Worm (Caenorhabditis elegans) whole organism, late embryonic: Measurements from ENCODE around the gene F22E5.22.
"Not testable (repeated sequence)": the region's sequence is repeated elsewhere in the genome, so short reads cannot be mapped to it uniquely, and the experiment has no call there.

Experiments
- C38D4.7 ChIP-seq: fragments of 200-800 bp; sonication (Bioruptor generic); optimal IDR thresholded peaks from 2 replicates; lab custom pipeline; 2018; ENCODE audit warnings: mild to moderate bottlenecking, missing genetic modification characterization, moderate library complexity, missing compliant biosample characterization
- K09A11.1 ChIP-seq: sonication (generic microtip); optimal IDR thresholded peaks from 2 replicates; lab custom pipeline; 2017; ENCODE audit warnings: antibody characterized with exemption, mild to moderate bottlenecking, missing genetic modification characterization, missing compliant biosample characterization; ENCODE audit not compliant: insufficient read depth
- T23F11.4 ChIP-seq: fragments of 200-800 bp; sonication (Bioruptor generic); optimal IDR thresholded peaks from 2 replicates; lab custom pipeline; 2018; ENCODE audit warnings: mild to moderate bottlenecking, missing genetic modification characterization, missing compliant biosample characterization
- Y22D7AL.16 ChIP-seq: sonication (generic microtip); optimal IDR thresholded peaks from 2 replicates; lab custom pipeline; 2016; ENCODE audit warnings: missing genetic modification characterization, missing compliant biosample characterization
- ama-1 ChIP-seq: fragments of 150-350 bp; optimal IDR thresholded peaks from 2 replicates; lab custom pipeline; 2014
- ceh-14 ChIP-seq: sonication (generic microtip); optimal IDR thresholded peaks from 2 replicates; lab custom pipeline; 2016; ENCODE audit warnings: missing genotype, missing genetic modification characterization, missing compliant biosample characterization
- ceh-30 ChIP-seq: fragments of 150-350 bp; optimal IDR thresholded peaks from 2 replicates; lab custom pipeline; 2014; ENCODE audit warnings: missing biosample characterization, missing genetic modification characterization
- ceh-34 ChIP-seq: sonication (generic microtip); optimal IDR thresholded peaks from 2 replicates; lab custom pipeline; 2016; ENCODE audit warnings: mild to moderate bottlenecking, missing genetic modification characterization, missing compliant biosample characterization
- ceh-45 ChIP-seq: fragments of 200-800 bp; sonication (Bioruptor generic); IDR thresholded peaks from 2 replicates; pipeline ENCODE4 v1.3.6; 2022; ENCODE audit warnings: missing genetic modification reagents, missing genetic modification characterization, missing compliant biosample characterization
- che-1 ChIP-seq: sonication (generic microtip); optimal IDR thresholded peaks from 2 replicates; lab custom pipeline; 2016; ENCODE audit warnings: mild to moderate bottlenecking, missing genetic modification characterization, missing compliant biosample characterization
- dve-1 ChIP-seq: sonication (generic microtip); optimal IDR thresholded peaks from 2 replicates; lab custom pipeline; 2017; ENCODE audit warnings: antibody characterized with exemption, mild to moderate bottlenecking, missing genetic modification characterization, missing compliant biosample characterization
- elt-4 ChIP-seq: sonication (generic microtip); optimal IDR thresholded peaks from 2 replicates; lab custom pipeline; 2016; ENCODE audit warnings: missing genetic modification characterization, missing compliant biosample characterization
- ets-4 ChIP-seq: sonication (generic microtip); optimal IDR thresholded peaks from 2 replicates; lab custom pipeline; 2016; ENCODE audit warnings: missing genetic modification characterization, missing compliant biosample characterization
- fax-1 ChIP-seq: sonication (generic microtip); optimal IDR thresholded peaks from 2 replicates; lab custom pipeline; 2016; ENCODE audit warnings: missing genotype, missing genetic modification characterization, missing compliant biosample characterization
- hlh-13 ChIP-seq: fragments of 200-800 bp; sonication (Bioruptor generic); optimal IDR thresholded peaks from 2 replicates; lab custom pipeline; 2018; ENCODE audit warnings: mild to moderate bottlenecking, missing genetic modification characterization, missing compliant biosample characterization
- hlh-30 ChIP-seq: sonication (generic microtip); optimal IDR thresholded peaks from 2 replicates; lab custom pipeline; 2017; ENCODE audit warnings: antibody characterized with exemption, missing genetic modification characterization, missing compliant biosample characterization; ENCODE audit not compliant: insufficient read depth
- hlh-8 ChIP-seq: sonication (generic microtip); optimal IDR thresholded peaks from 2 replicates; lab custom pipeline; 2016; ENCODE audit warnings: missing genotype, missing genetic modification characterization, missing compliant biosample characterization
- nfya-1 ChIP-seq: sonication (generic microtip); optimal IDR thresholded peaks from 2 replicates; lab custom pipeline; 2017; ENCODE audit warnings: missing genetic modification characterization, mild to moderate bottlenecking, missing compliant biosample characterization, antibody characterized with exemption, moderate library complexity
- pat-9 ChIP-seq: fragments of 200-800 bp; sonication (Bioruptor generic); optimal IDR thresholded peaks from 2 replicates; lab custom pipeline; 2018; ENCODE audit warnings: mild to moderate bottlenecking, missing genetic modification characterization, moderate library complexity, missing compliant biosample characterization
- pros-1 ChIP-seq: fragments of 150-350 bp; optimal IDR thresholded peaks from 2 replicates; lab custom pipeline; 2014; ENCODE audit warnings: missing biosample characterization, missing genetic modification reagents, missing genetic modification characterization
- sox-2 ChIP-seq: fragments of 200-800 bp; sonication (Bioruptor generic); IDR thresholded peaks from 2 replicates; pipeline ENCODE4 v1.3.6; 2022; ENCODE audit warnings: missing genetic modification reagents, missing genetic modification characterization, missing compliant biosample characterization
- sox-4 ChIP-seq: sonication (generic microtip); optimal IDR thresholded peaks from 2 replicates; lab custom pipeline; 2017; ENCODE audit warnings: mild to moderate bottlenecking, missing genetic modification characterization, inconsistent platforms, missing compliant biosample characterization
- ttx-3 ChIP-seq: sonication (generic microtip); optimal IDR thresholded peaks from 2 replicates; lab custom pipeline; 2016; ENCODE audit warnings: missing genetic modification reagents, missing genetic modification characterization, missing compliant biosample characterization
- unc-3 ChIP-seq, 2 experiments: fragments of 200-800 bp in 1 of 2; sonication (Bioruptor generic) in 1 of 2; sonication (generic microtip) in 1 of 2; conservative IDR thresholded peaks in 1 of 2; optimal IDR thresholded peaks in 1 of 2; 2 replicates each; pipeline versions ENCODE4 v1.3.6 to Lab custom; 2016 to 2022; ENCODE audit warnings: missing compliant biosample characterization in 2 of 2, missing genetic modification characterization in 2 of 2, missing genetic modification reagents in 1 of 2
- unc-42 ChIP-seq: sonication (generic microtip); optimal IDR thresholded peaks from 2 replicates; lab custom pipeline; 2016; ENCODE audit warnings: missing genotype, missing genetic modification characterization, missing compliant biosample characterization
- unc-86 ChIP-seq: sonication (generic microtip); optimal IDR thresholded peaks from 2 replicates; lab custom pipeline; 2016; ENCODE audit warnings: missing genetic modification characterization, missing compliant biosample characterization

F22E5.22 gene

DNA sequence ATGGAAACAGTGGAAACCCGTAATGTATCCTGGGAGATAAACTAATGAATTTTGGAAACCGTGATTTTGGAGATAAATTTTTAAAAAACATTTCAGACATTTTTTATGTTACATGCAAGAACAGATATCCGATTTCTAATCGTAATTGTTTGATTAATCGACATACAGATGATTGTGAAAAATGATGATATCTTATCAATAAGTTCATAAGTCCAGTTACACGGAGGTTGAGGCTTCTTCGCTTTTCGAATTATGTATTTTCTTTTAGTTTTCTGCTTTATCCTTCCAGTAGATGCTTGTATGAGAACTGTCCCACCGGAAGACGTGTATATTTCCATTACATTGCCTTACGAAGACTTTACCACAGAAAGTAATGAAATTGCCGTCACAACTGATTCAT is at the start of gene F22E5.22:
Gene F22E5.22, plus strand, starts transcription at position 301 of the 400 bp plus-strand sequence.
- TF ChIP-seq pros-1 (tag; lab: Kevin White, UChicago) (no peak), C38D4.7 (GFP tag; lab: Kevin White, UChicago) (no peak), nfya-1 (tag; lab: Kevin White, UChicago) (no peak), K09A11.1 (tag; lab: Kevin White, UChicago) (no peak), fax-1 (tag; lab: Kevin White, UChicago) (no peak), ceh-30 (no peak), sox-2 (no peak), ceh-45 (no peak)

DNA sequence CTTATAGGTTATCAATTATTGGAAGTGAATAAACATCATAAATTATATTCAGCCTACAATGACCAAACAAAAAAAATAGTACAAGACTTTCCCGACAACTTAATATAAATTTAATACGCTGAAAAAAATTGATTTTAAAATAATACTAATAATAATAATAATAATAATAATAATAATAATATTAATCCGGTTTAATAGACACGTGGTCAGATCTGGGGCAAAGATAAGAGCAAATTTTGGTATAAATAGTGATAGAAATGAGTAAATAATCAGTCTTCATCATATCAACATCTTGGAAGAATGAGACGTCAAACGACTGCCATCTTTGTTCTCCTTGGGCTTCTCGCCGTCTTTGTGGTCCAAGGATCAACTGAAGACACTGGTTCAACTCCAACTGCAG is 49.1 kb upstream of the F22E5.22 start, which contains the start of gene msrp-5:
Gene msrp-5, plus strand, starts transcription at position 301 of the 400 bp plus-strand sequence.
- TF ChIP-seq unc-86, K09A11.1, ceh-34 (tag; lab: Kevin White, UChicago): not testable (repeated sequence)

DNA sequence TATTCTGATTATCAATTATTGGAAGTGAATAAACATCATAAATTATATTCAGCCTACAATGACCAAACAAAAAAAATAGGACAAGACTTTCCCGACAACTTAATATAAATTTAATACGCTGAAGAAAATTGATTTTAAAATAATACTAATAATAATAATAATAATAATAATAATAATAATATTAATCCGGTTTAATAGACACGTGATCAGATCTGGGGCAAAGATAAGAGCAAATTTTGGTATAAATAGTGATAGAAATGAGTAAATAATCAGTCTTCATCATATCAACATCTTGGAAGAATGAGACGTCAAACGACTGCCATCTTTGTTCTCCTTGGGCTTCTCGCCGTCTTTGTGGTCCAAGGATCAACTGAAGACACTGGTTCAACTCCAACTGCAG is 46.6 kb upstream of the F22E5.22 start, which contains the start of gene msrp-6:
Gene msrp-6, plus strand, starts transcription at position 301 of the 400 bp plus-strand sequence.
- TF ChIP-seq pros-1, unc-86, pat-9 (tag; lab: Kevin White, UChicago): not testable (repeated sequence)

DNA sequence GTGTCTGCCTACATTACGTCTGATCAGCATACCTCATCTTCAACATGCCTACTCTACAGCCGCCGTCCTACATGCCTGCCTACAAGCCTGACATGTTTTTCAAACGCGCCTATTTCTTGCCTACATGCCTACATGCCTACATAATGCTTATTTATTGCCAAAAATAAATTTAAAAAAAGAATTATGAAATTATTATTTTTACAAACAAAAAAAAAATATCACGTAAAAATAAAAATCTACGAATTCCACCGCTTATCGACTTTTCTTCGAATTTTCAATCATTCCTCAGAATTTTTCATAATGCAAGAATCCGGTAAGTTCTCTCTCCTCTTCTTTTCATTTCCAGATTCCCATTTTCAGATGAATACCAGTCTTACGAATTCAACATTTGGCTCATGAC is 43.2 kb upstream of the F22E5.22 start, which contains the start of gene D2062.5:
Gene D2062.5, plus strand, starts transcription at position 301 of the 400 bp plus-strand sequence.
- TF ChIP-seq ama-1 (lab: Kevin White, UChicago) (no peak), ceh-30 (no peak), unc-86 (tag; lab: Kevin White, UChicago) (no peak), pat-9 (tag; lab: Kevin White, UChicago) (no peak), ceh-14 (tag; lab: Kevin White, UChicago) (no peak), hlh-13 (GFP tag; lab: Kevin White, UChicago) (no peak), hlh-8 (no peak), sox-4 (tag; lab: Kevin White, UChicago) (no peak), unc-3 (GFP tag; conservative IDR thresholded peaks at IDR 0.05; lab: Robert Waterston, UW) (no peak), unc-3 (tag; optimal IDR thresholded peaks at IDR 0.05; lab: Kevin White, UChicago) (no peak), che-1 (no peak), K09A11.1 (tag; lab: Kevin White, UChicago) (no peak), ets-4 (tag; lab: Kevin White, UChicago) (no peak), elt-4 (tag; lab: Kevin White, UChicago) (no peak), hlh-30 (tag; lab: Kevin White, UChicago) (no peak), ttx-3 (tag; lab: Kevin White, UChicago) (no peak)

DNA sequence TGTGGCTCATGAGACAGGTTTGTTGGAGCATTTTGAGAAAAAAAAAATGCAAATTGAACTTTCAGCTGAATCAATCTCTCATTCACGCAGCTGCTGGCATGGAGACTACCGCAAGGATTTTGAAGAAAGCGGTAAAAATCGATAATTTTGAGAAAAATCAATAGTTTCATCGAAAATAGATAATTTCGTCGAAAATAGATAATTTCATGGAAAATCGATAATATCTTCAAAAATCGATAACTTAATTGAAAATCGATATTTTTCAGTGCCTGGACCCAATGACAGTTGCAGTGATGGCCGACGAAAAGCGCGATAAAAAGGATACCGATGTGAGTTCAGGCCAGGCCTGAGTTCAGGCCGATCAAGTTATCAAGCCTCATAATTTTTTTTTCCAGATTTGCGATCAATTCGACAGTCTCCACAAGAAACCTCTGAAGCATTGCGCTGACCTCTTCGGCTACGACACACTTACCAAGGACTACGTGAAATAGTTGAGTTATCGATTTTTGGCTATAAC is 42.7 kb upstream of the F22E5.22 start, which contains the start of gene D2062.4:
Gene D2062.4, plus strand, starts transcription at position 467 of the 517 bp plus-strand sequence.
- TF ChIP-seq T23F11.4; unc-42 (tag; lab: Kevin White, UChicago); dve-1: not testable (repeated sequence)

DNA sequence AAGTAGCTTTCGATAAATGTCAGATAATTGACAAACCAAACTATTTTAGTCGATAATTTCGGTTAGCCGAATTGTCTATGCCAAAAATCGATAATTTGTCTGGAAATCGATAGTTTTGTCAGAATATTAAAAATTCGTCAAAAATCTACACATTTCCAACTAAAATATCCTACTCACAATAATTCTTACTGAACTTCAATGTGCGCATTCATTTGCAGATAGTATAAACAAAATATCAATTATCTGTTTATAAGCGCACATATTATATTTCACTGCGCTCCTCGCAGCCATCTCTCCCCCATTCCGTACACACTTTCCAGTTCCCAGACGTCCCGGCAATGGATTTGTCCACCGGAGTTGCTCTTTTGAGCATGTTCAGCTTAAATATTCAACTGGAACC is 40.9 kb upstream of the F22E5.22 start, which contains the start of gene lgc-28:
Gene lgc-28, plus strand, starts transcription at position 301 of the 400 bp plus-strand sequence.
- TF ChIP-seq unc-86 (tag; lab: Kevin White, UChicago) (no peak), Y22D7AL.16 (tag; lab: Kevin White, UChicago) (no peak)
